Fruit fly (Drosophila melanogaster): Measurements from ENCODE around the gene CG14408.

DNA sequence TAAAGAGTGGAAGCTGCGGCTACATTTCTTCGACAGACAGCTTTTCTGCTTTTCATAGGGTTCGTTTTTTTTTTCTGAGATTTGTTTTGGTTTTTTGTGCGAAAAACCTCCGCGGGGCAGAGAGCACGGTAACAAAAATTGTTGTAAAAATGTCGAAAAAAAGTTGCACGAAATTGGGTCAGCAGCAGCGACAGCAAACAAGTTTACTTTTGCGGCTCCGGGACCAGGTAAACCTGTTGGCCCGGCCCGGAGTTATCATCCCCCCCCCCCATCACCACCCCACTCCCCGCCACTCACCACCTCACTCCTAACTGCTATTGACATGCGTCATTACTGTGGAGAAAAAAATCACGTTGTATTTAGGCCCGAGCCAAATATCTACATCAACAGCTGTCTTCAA is 36.6 kb upstream of the CG14408 start:
- no peak for TF ChIP-seq N (GFP tag; optimal IDR thresholded peaks at IDR 0.05)
- no peak for TF ChIP-seq Hnf4 (GFP tag; optimal IDR thresholded peaks at IDR 0.05)
- TF ChIP-seq HLH106 (tag; optimal IDR thresholded peaks at IDR 0.05), result no peak

Measured in whole organism, wandering third instar larva.